Fruit fly (Drosophila melanogaster): ENCODE data around the gene Hs2st.

Hs2st gene

dm6 chr2L:19416602-19417497 is 27.7 kb downstream of the Hs2st start, which contains the start of gene Lectin-galC1:
TSS of gene Lectin-galC1 (plus strand) at chr2L:19417447.
- TF ChIP-seq CG8478 (optimal IDR thresholded peaks at IDR 0.05) (no peak), CTCF (optimal IDR thresholded peaks at IDR 0.05) (peak; percentile 23 to 30)

- TF ChIP-seq CG8478 (optimal IDR thresholded peaks at IDR 0.05), result no peak
- no peak for TF ChIP-seq CTCF (optimal IDR thresholded peaks at IDR 0.05)
Observed at dm6 chr2L:19415859-19416258, 28.7 kb downstream of the Hs2st start.

- TF ChIP-seq CTCF (optimal IDR thresholded peaks at IDR 0.05) (peak; percentile 73 to 86), CG8478 (optimal IDR thresholded peaks at IDR 0.05) (no peak)
Observed at dm6 chr2L:19415133-19415532, 29.4 kb downstream of the Hs2st start.

- no peak for TF ChIP-seq CG8478 (optimal IDR thresholded peaks at IDR 0.05)
- TF ChIP-seq CTCF (optimal IDR thresholded peaks at IDR 0.05), result no peak
Observed at dm6 chr2L:19414233-19414749, 30.3 kb downstream of the Hs2st start.

dm6 chr2L:19413118-19413893 is 31.2 kb downstream of the Hs2st start:
- TF ChIP-seq CTCF (optimal IDR thresholded peaks at IDR 0.05) (no peak), CG8478 (optimal IDR thresholded peaks at IDR 0.05) (no peak)

- no peak for TF ChIP-seq CG8478 (optimal IDR thresholded peaks at IDR 0.05)
- TF ChIP-seq CTCF (optimal IDR thresholded peaks at IDR 0.05), result no peak
Observed at dm6 chr2L:19411966-19412365, 32.6 kb downstream of the Hs2st start.

- TF ChIP-seq CG8478 (optimal IDR thresholded peaks at IDR 0.05), result no peak
- no peak for TF ChIP-seq CTCF (optimal IDR thresholded peaks at IDR 0.05)
Observed at dm6 chr2L:19406419-19406818, 38.1 kb downstream of the Hs2st start.

dm6 chr2L:19405685-19406357 is 38.7 kb downstream of the Hs2st start:
- TF ChIP-seq CG8478 (optimal IDR thresholded peaks at IDR 0.05) (no peak), CTCF (optimal IDR thresholded peaks at IDR 0.05) (no peak)

dm6 chr2L:19404804-19405203 is 39.7 kb downstream of the Hs2st start:
- TF ChIP-seq CG8478 (optimal IDR thresholded peaks at IDR 0.05), result no peak
- TF ChIP-seq CTCF (optimal IDR thresholded peaks at IDR 0.05), result no peak

dm6 chr2L:19403398-19403797 is 41.2 kb downstream of the Hs2st start:
- no peak for TF ChIP-seq CG8478 (optimal IDR thresholded peaks at IDR 0.05)
- no peak for TF ChIP-seq CTCF (optimal IDR thresholded peaks at IDR 0.05)

- TF ChIP-seq CG8478 (optimal IDR thresholded peaks at IDR 0.05) (no peak), CTCF (optimal IDR thresholded peaks at IDR 0.05) (no peak)
Observed at dm6 chr2L:19402667-19403066, 41.9 kb downstream of the Hs2st start.

- no peak for TF ChIP-seq CG8478 (optimal IDR thresholded peaks at IDR 0.05)
- TF ChIP-seq CTCF (optimal IDR thresholded peaks at IDR 0.05), result no peak
Observed at dm6 chr2L:19401914-19402313, 42.6 kb downstream of the Hs2st start.

- TF ChIP-seq CG8478 (optimal IDR thresholded peaks at IDR 0.05), result no peak
- no peak for TF ChIP-seq CTCF (optimal IDR thresholded peaks at IDR 0.05)
Observed at dm6 chr2L:19398317-19399234, 46.0 kb downstream of the Hs2st start, which contains the start of gene CG17544. TSS of gene CG17544 (minus strand) at chr2L:19398493.
